Fruit fly (Drosophila melanogaster) whole organism, prepupa: ENCODE data around the gene MstProx.

Source experiments
- CG11902 ChIP-seq: fragments of 200-800 bp; sonication (Bioruptor generic); optimal IDR thresholded peaks from 3 replicates; lab custom pipeline; 2016; ENCODE audit warnings: missing biosample characterization, missing genetic modification characterization
- CG16779 ChIP-seq: fragments of 200-800 bp; sonication (Bioruptor generic); optimal IDR thresholded peaks from 3 replicates; lab custom pipeline; 2017; ENCODE audit warnings: missing biosample characterization, mild to moderate bottlenecking, missing genetic modification characterization
- CG3032 ChIP-seq: fragments of 200-800 bp; optimal IDR thresholded peaks from 2 replicates; lab custom pipeline; 2019; ENCODE audit warnings: missing biosample characterization, mild to moderate bottlenecking, missing genetic modification characterization, moderate library complexity
- CG6792 ChIP-seq: fragments of 200-800 bp; sonication (Bioruptor generic); optimal IDR thresholded peaks from 3 replicates; lab custom pipeline; 2016; ENCODE audit warnings: missing biosample characterization, missing genetic modification characterization
- CG6808 ChIP-seq: fragments of 200-800 bp; sonication (Bioruptor generic); optimal IDR thresholded peaks from 3 replicates; lab custom pipeline; 2017; ENCODE audit warnings: missing biosample characterization, missing genetic modification characterization, mild to moderate bottlenecking, moderate library complexity, missing genetic modification reagents
- Lpt ChIP-seq: fragments of 200-800 bp; sonication (Bioruptor generic); optimal IDR thresholded peaks from 3 replicates; lab custom pipeline; 2016; ENCODE audit warnings: missing biosample characterization, missing genetic modification characterization
- OdsH ChIP-seq: fragments of 200-800 bp; sonication (Bioruptor generic); optimal IDR thresholded peaks from 3 replicates; lab custom pipeline; 2016; ENCODE audit warnings: missing biosample characterization, missing genetic modification characterization
- Sox102F ChIP-seq: fragments of 200-800 bp; sonication (Bioruptor generic); optimal IDR thresholded peaks from 2 replicates; lab custom pipeline; 2016; ENCODE audit warnings: missing biosample characterization, mild to moderate bottlenecking, missing genetic modification characterization
- esn ChIP-seq: fragments of 200-800 bp; sonication (Bioruptor generic); optimal IDR thresholded peaks from 2 replicates; lab custom pipeline; 2016; ENCODE audit warnings: missing biosample characterization, mild to moderate bottlenecking, missing genetic modification characterization, moderate library complexity
- fkh ChIP-seq: fragments of 200-800 bp; sonication (Bioruptor generic); optimal IDR thresholded peaks from 3 replicates; lab custom pipeline; 2017; ENCODE audit warnings: missing biosample characterization, mild to moderate bottlenecking, missing genetic modification characterization, moderate library complexity
- spab ChIP-seq: fragments of 200-800 bp; sonication (Bioruptor generic); optimal IDR thresholded peaks from 2 replicates; lab custom pipeline; 2017; ENCODE audit warnings: missing biosample characterization, mild to moderate bottlenecking, missing genetic modification characterization, missing genetic modification reagents
- ss ChIP-seq, 2 experiments: fragments of 200-800 bp; sonication (Bioruptor generic); optimal IDR thresholded peaks; 2 replicates in 1 of 2; 3 replicates in 1 of 2; lab custom pipeline; 2017 to 2018; ENCODE audit warnings: mild to moderate bottlenecking in 2 of 2, missing biosample characterization in 2 of 2, missing genetic modification characterization in 2 of 2, moderate library complexity in 1 of 2

- TF ChIP-seq CG16779 = no peak
- no peak for TF ChIP-seq CG11902 (GFP tag; lab: Kevin White, UChicago)
- TF ChIP-seq ss (GFP tag; optimal IDR thresholded peaks at IDR 0.05; lab: Kevin White, UChicago) = no peak
- TF ChIP-seq fkh (GFP tag; lab: Kevin White, UChicago) = no peak
- no peak for TF ChIP-seq Sox102F
- no peak for TF ChIP-seq Lpt (GFP tag; lab: Kevin White, UChicago)
- TF ChIP-seq CG3032 (tag; lab: Kevin White, UChicago) = no peak
- no peak for TF ChIP-seq OdsH (GFP tag; lab: Kevin White, UChicago)
- no peak for TF ChIP-seq esn (GFP tag; lab: Kevin White, UChicago)
- no peak for TF ChIP-seq CG6808 (GFP tag; lab: Kevin White, UChicago)
- TF ChIP-seq CG6792 (GFP tag; lab: Kevin White, UChicago) = no peak
- no peak for TF ChIP-seq spab
Measured at dm6 chr3R:7317107-7317506, 52.0 kb downstream of the MstProx start, which contains the start of gene CG10029.
